Fruit fly (Drosophila melanogaster): ENCODE data around the gene Hmx.

DNA sequence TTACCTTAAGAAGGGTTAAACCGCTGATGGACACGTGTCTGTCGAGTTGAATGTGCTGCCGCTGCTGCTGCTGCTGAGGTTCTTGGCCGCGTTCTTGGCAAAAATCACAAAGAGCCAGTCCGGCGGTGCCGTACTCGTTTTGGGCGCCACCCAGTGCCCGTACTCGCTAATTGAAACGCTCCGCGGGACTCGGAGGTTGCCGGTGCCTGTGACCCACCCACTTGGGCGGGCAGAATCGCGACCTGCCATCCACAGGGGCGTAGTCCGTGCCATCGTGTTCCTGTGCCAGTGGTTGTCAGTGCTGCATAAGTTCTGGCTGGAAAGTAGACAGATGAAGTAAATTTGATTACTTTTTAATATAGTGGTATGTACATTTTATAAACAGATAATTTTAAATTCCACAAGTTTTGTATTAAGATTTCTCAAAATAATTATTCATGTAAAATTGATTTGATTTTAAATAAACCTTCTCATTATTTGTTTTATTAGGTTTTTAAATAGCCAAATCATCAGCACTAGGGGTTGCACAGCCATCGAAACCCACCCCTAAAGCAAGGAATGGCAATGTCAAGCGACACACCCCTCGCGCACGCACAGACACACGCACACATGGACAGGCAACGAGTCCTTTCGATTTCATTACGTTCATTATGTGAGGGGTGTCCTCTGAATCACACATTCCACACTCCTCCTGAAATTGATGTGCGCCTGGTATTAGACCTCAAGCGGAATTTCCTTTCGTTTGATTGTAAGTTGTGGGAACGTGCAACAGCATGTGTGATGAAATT, 46.3 kb downstream of the Hmx start:
- TF ChIP-seq Blimp-1 (GFP tag; optimal IDR thresholded peaks at IDR 0.05) = no peak
- TF ChIP-seq Eip93F (GFP tag; optimal IDR thresholded peaks at IDR 0.05) = no peak
- TF ChIP-seq Lpt (GFP tag; optimal IDR thresholded peaks at IDR 0.05) = no peak
- no peak for TF ChIP-seq CG1621 (tag; optimal IDR thresholded peaks at IDR 0.05)
- no peak for TF ChIP-seq Eip75B (GFP tag; optimal IDR thresholded peaks at IDR 0.05)
- no peak for TF ChIP-seq OdsH (GFP tag; optimal IDR thresholded peaks at IDR 0.05)
- no peak for TF ChIP-seq dsx (GFP tag; optimal IDR thresholded peaks at IDR 0.05; ENCODE audit: poor library complexity, severe bottlenecking)
- TF ChIP-seq CG11762 (GFP tag; optimal IDR thresholded peaks at IDR 0.05; ENCODE audit: insufficient read depth) = no peak
- no peak for TF ChIP-seq fd59A (GFP tag; optimal IDR thresholded peaks at IDR 0.05)
- peak; percentile 9 for TF ChIP-seq Eip78C (GFP tag)
- TF ChIP-seq Gug (GFP tag; IDR thresholded peaks at IDR 0.05) = no peak
- no peak for TF ChIP-seq CG9139 (GFP tag; optimal IDR thresholded peaks at IDR 0.05)

Data from whole organism, prepupa.